Fruit fly (Drosophila melanogaster): ENCODE data around the gene NK7.1.

NK7.1 gene

DNA sequence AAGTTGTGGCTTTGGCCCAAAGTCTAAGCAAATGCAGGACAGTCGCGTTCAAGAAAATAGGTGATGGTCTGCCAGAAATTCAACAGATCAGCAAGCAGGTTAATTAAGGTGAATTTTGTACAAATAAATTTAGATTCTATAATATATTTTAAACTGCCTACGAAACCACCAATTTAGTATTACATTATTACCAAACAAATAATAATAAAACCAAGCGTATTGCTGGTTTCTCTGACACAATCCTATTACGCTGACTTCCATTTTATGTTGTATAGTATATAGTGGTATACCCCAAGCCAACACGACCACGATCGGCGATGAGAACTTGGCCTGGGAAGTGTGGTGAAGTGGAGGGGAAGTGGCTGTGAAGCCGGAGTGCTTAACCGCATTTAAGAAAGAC is 81.3 kb downstream of the NK7.1 start:
- TF ChIP-seq Clk (GFP tag; optimal IDR thresholded peaks at IDR 0.05) = no peak
- TF ChIP-seq CG1620 (GFP tag; optimal IDR thresholded peaks at IDR 0.05) = no peak
- TF ChIP-seq Crg-1 (GFP tag; optimal IDR thresholded peaks at IDR 0.05) = no peak
- TF ChIP-seq toe (GFP tag; optimal IDR thresholded peaks at IDR 0.05) = no peak
- TF ChIP-seq CG14711 (tag; optimal IDR thresholded peaks at IDR 0.05) = peak; percentile 41
- TF ChIP-seq cic (GFP tag; optimal IDR thresholded peaks at IDR 0.05) = no peak
- no peak for TF ChIP-seq CG11617 (GFP tag; optimal IDR thresholded peaks at IDR 0.05)
- TF ChIP-seq CG5204 (GFP tag; optimal IDR thresholded peaks at IDR 0.05) = no peak
- peak; percentile 79 for TF ChIP-seq tj (GFP tag; optimal IDR thresholded peaks at IDR 0.05)
- no peak for TF ChIP-seq CG7101 (tag; optimal IDR thresholded peaks at IDR 0.05)
- TF ChIP-seq ovo (GFP tag; optimal IDR thresholded peaks at IDR 0.05) = no peak
- no peak for TF ChIP-seq CG7045 (GFP tag; optimal IDR thresholded peaks at IDR 0.05)
- TF ChIP-seq pad (GFP tag; optimal IDR thresholded peaks at IDR 0.05) = no peak
- no peak for TF ChIP-seq cnc (optimal IDR thresholded peaks at IDR 0.05)
- TF ChIP-seq CG12768 (GFP tag; optimal IDR thresholded peaks at IDR 0.05) = no peak
- TF ChIP-seq Hr96 (GFP tag; optimal IDR thresholded peaks at IDR 0.05) = no peak
- peak; percentile 62 for TF ChIP-seq bab1 (GFP tag; optimal IDR thresholded peaks at IDR 0.05)
- no peak for TF ChIP-seq CG33017 (tag; optimal IDR thresholded peaks at IDR 0.05)

DNA sequence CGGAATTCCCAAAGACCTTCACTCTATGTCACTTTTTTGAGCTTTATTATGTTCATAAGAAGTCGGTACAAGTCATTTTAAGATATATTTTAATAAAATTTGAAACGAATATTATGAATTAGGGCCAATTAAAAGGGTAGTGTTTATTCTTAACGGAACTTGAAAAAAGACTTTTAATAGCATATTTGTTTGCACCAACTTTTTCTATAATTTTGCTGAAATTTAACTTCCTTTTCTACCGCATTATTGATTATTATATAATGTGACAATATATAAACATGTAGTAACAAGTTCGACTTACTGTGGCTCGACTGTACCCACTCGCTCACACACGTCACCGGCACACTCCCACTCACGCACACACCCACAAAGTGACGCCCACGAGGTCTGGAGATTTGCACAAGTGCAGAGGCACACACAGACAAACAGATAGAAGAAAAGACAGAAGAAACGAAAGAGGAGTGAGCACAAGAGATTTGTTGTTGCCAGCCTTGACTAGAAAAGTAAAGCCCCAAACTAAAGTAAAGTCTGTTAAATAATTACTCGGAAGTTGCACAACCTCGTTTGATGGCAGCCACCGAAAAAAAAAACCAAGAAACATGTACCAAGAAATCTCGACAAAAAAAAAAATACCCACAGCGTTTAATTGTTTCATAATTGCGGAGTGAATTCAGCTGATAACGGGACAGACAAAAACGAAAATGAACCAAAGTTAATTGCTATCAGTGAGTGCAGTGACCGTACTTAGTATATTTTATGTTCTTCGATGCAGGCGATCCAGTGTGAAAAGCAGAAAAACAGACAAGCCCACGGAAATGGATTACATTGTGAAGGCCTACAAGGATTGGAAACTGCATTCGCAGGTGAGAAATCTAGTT is 82.6 kb downstream of the NK7.1 start:
- TF ChIP-seq pad (GFP tag; optimal IDR thresholded peaks at IDR 0.05) (peak; percentile 6), toe (GFP tag; optimal IDR thresholded peaks at IDR 0.05) (no peak), Mnt (GFP tag; optimal IDR thresholded peaks at IDR 0.05) (peak; percentile 30), bab1 (GFP tag; optimal IDR thresholded peaks at IDR 0.05) (peak; percentile 53), CG11617 (GFP tag; optimal IDR thresholded peaks at IDR 0.05) (no peak), kay (GFP tag; ENCODE audit: borderline replicate concordance) (peak; percentile 44), CG14711 (tag; optimal IDR thresholded peaks at IDR 0.05) (peak; percentile 15), CG1620 (GFP tag; optimal IDR thresholded peaks at IDR 0.05) (no peak), CG5204 (GFP tag; optimal IDR thresholded peaks at IDR 0.05) (no peak)

DNA sequence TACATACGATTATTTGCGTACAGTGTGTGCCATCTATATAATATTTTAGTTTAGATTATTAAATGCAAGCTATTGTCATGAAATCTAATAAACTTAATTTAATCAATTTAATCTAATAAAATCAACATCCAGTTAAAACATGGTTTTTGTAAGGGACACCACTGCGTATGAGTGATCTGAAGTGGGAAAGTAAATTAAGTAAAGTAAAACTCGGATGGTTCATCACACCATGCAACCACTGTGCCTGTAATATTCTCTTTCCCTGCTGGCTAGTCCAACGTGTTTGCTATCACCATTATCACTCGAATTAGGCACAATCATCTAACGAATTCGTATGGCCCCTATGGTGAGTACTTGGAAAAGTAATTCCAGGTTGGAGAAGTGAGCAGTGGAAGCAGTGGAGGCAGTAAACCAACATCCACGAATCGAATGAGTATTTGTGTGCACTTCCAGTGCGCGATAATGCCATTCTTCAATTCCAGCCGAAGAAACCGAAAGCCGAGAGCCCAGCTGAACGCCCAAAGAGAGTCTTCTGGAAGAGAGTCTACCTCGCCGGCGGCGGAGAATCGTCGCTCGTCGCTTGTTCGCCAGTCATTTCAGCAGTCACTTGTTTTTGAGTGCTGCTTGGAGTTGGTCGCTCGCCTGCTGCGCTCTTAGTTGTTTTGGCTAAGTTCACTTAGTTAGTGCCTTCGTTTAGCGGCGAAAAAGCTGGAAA is 83.9 kb downstream of the NK7.1 start, which contains the start of gene red:
TSS of gene red (plus strand) at position 403 of the 715 bp plus-strand sequence.
- peak; percentile 78 for TF ChIP-seq CG14711 (tag; optimal IDR thresholded peaks at IDR 0.05)
- TF ChIP-seq CG11617 (GFP tag; optimal IDR thresholded peaks at IDR 0.05) = peak; percentile 85
- peak in 1 of 2 experiments; percentile 5 for TF ChIP-seq cnc (optimal IDR thresholded peaks at IDR 0.05)
- TF ChIP-seq CG33017 (tag; optimal IDR thresholded peaks at IDR 0.05) = peak; percentile 86
- peak; percentile 62 for TF ChIP-seq Hr96 (GFP tag; optimal IDR thresholded peaks at IDR 0.05)
- peak; percentile 43 for TF ChIP-seq Mnt (GFP tag; optimal IDR thresholded peaks at IDR 0.05)
- TF ChIP-seq cic (GFP tag; optimal IDR thresholded peaks at IDR 0.05) = peak; percentile 78
- peak; percentile 16 for TF ChIP-seq Crg-1 (GFP tag; optimal IDR thresholded peaks at IDR 0.05)
- TF ChIP-seq toe (GFP tag; optimal IDR thresholded peaks at IDR 0.05) = peak; percentile 68
- peak; percentile 54 for TF ChIP-seq CG7045 (GFP tag; optimal IDR thresholded peaks at IDR 0.05)
- peak; percentile 31 for TF ChIP-seq tj (GFP tag; optimal IDR thresholded peaks at IDR 0.05)
- TF ChIP-seq pad (GFP tag; optimal IDR thresholded peaks at IDR 0.05) = peak; percentile 96
- TF ChIP-seq kay (GFP tag; ENCODE audit: borderline replicate concordance) = peak; percentile 94
- TF ChIP-seq bab1 (GFP tag; optimal IDR thresholded peaks at IDR 0.05) = peak; percentile 32
- TF ChIP-seq CG1620 (GFP tag; optimal IDR thresholded peaks at IDR 0.05) = no peak
- peak; percentile 84 for TF ChIP-seq CG7101 (tag; optimal IDR thresholded peaks at IDR 0.05)
- peak; percentile 78 for TF ChIP-seq Clk (GFP tag; optimal IDR thresholded peaks at IDR 0.05)
- peak; percentile 81 for TF ChIP-seq CG5204 (GFP tag; optimal IDR thresholded peaks at IDR 0.05)
- TF ChIP-seq ovo (GFP tag; optimal IDR thresholded peaks at IDR 0.05) = peak; percentile 37
- peak; percentile 77 for TF ChIP-seq CG12768 (GFP tag; optimal IDR thresholded peaks at IDR 0.05)

DNA sequence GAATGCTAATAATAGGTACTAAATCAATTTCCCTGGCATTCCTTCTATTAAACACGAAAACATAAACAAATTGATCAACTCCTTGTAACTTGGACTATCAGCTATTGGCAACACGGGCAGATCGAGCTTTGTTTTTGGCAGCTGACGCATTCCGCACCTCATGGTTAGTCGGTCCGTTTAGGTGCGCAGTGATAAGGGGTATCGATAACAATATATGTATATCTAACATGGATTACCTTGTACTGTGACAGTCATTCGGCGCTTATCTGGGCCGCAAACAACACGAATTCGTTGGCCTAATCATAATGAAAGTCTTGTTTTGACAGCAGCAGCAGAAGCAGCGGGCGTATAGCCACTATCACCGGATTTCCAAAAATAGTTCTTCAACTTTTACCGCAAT is 84.8 kb downstream of the NK7.1 start:
- TF ChIP-seq CG7101 (tag; optimal IDR thresholded peaks at IDR 0.05) (no peak), kay (GFP tag; ENCODE audit: borderline replicate concordance) (peak; percentile 46), CG14711 (tag; optimal IDR thresholded peaks at IDR 0.05) (no peak), Hr96 (GFP tag; optimal IDR thresholded peaks at IDR 0.05) (no peak), bab1 (GFP tag; optimal IDR thresholded peaks at IDR 0.05) (no peak)

DNA sequence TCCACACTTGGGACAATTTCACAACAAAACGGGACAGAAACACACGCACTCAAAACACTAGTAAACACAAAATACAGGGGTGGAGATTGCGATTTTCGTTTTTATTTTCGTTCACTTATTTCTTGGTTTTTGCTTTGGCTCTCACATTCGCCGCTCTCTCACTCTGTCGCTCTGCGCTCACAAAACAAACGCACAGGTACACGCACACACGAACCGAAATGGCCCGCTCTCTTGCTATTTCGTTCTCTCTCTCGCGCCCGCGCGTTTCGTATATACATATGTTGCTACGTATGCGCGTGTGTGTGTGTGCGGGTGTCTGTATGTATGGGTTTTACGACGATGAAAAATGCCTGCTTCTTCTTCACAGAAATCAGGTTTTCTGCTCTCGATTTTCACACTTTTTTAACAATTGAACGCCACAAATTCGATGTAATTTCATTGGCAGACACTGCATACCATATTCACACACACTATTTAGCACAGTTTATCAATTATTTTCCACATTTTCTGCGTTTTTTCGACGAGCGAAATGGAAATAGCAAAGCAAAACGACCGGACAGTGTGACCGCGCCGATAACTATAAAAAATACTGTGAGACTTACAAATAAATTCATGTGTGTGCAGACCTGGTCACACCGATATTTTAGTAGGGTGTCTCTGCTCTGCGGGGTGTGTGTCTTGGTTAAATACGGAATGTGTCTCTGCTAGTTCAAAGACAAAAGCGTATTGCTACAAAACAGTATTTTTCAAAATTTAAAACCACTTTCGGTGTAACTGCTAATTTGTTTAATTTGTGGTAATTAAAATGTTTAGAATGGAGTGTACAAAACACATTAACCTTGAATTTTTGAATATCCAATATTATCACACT is 86.2 kb downstream of the NK7.1 start, which contains the start of gene trx:
TSS of gene trx (minus strand) at position 584 of the 871 bp plus-strand sequence.
- TF ChIP-seq CG33017 (tag; optimal IDR thresholded peaks at IDR 0.05) (no peak), tj (GFP tag; optimal IDR thresholded peaks at IDR 0.05) (no peak), kay (GFP tag; ENCODE audit: borderline replicate concordance) (no peak), CG11617 (GFP tag; optimal IDR thresholded peaks at IDR 0.05) (no peak), CG14711 (tag; optimal IDR thresholded peaks at IDR 0.05) (peak; percentile 16), Hr96 (GFP tag; optimal IDR thresholded peaks at IDR 0.05) (no peak), CG1620 (GFP tag; optimal IDR thresholded peaks at IDR 0.05) (peak; percentile 23), Crg-1 (GFP tag; optimal IDR thresholded peaks at IDR 0.05) (no peak), pad (GFP tag; optimal IDR thresholded peaks at IDR 0.05) (no peak), bab1 (GFP tag; optimal IDR thresholded peaks at IDR 0.05) (peak; percentile 31), CG7101 (tag; optimal IDR thresholded peaks at IDR 0.05) (no peak), CG7045 (GFP tag; optimal IDR thresholded peaks at IDR 0.05) (no peak), CG5204 (GFP tag; optimal IDR thresholded peaks at IDR 0.05) (no peak), cic (GFP tag; optimal IDR thresholded peaks at IDR 0.05) (peak; percentile 41), CG12768 (GFP tag; optimal IDR thresholded peaks at IDR 0.05) (peak; percentile 31), toe (GFP tag; optimal IDR thresholded peaks at IDR 0.05) (no peak), Clk (GFP tag; optimal IDR thresholded peaks at IDR 0.05) (no peak), ovo (GFP tag; optimal IDR thresholded peaks at IDR 0.05) (no peak), Mnt (GFP tag; optimal IDR thresholded peaks at IDR 0.05) (peak; percentile 20), cnc (optimal IDR thresholded peaks at IDR 0.05) (no peak)

Data from whole organism, adult.